Fruit fly (Drosophila melanogaster): ENCODE measurements around the gene slx1.

Gene slx1

DNA sequence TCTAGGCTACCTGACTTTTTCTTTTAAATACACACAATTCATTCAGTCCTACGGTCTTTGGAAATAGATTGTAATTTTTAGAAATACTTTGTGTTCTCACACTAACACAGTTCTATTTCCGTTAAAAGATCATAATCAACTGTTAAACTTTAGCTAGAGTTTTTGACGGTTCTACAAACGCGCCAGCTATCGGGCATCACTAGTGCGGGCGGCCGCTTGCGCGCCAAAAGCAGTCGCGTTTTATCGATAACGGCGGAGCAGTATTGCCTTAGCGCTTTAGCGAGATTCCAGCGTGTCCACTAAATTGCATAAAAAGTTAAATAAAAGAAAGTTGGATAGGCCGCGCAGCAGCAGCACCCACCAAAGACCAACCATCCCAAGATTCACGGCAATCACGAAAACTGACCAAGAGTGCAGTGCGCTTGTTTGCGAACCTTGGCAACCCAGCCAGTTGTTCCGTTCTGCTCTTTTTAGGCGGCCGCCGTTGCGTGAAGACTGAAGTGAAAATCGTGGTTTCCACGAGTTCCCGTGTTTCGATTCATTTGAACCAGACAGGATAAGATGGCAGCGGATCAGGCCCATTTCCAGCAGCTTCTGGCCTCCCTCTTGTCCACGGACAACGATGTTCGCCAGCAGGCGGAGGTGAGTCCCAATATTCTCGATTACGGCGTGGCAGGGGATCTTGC is 7.5 kb downstream of the slx1 start, which contains the start of gene Karybeta3 (continued):
- peak; percentile 46 for TF ChIP-seq CG8924 (tag; optimal IDR thresholded peaks at IDR 0.05)
- TF ChIP-seq Ets97D (GFP tag; optimal IDR thresholded peaks at IDR 0.05) = peak; percentile 96
- peak; percentile 65 for TF ChIP-seq seq (GFP tag; IDR thresholded peaks at IDR 0.05)
- peak; percentile 87 for TF ChIP-seq CG34422 (GFP tag; IDR thresholded peaks at IDR 0.05)
- TF ChIP-seq CG7839 (tag; optimal IDR thresholded peaks at IDR 0.05) = peak; percentile 68
- TF ChIP-seq Jarid2 (GFP tag; optimal IDR thresholded peaks at IDR 0.05) = no peak
- peak; percentile 76 for TF ChIP-seq CG12769 (tag; optimal IDR thresholded peaks at IDR 0.05)
- TF ChIP-seq Atf6 (GFP tag; IDR thresholded peaks at IDR 0.05) = peak; percentile 79
- TF ChIP-seq fd3F (GFP tag; optimal IDR thresholded peaks at IDR 0.05) = peak; percentile 18
- no peak for TF ChIP-seq ash1 (GFP tag; optimal IDR thresholded peaks at IDR 0.05)
- peak; percentile 65 for TF ChIP-seq CG4328 (GFP tag; optimal IDR thresholded peaks at IDR 0.05)
- peak; percentile 67 for TF ChIP-seq al (GFP tag; IDR thresholded peaks at IDR 0.05)
- 0 out of 2 replicates have a peak, but pooled peaks have one; percentile 27 for TF ChIP-seq crol (GFP tag; IDR thresholded peaks at IDR 0.05)
- 0 out of 3 replicates have a peak, but pooled peaks have one; percentile 50 for TF ChIP-seq CG7963 (GFP tag; IDR thresholded peaks at IDR 0.05; ENCODE audit: partially characterized antibody)
- TF ChIP-seq dati (GFP tag; IDR thresholded peaks at IDR 0.05) = 0 out of 2 replicates have a peak, but pooled peaks have one; percentile 60
- peak; percentile 63 for TF ChIP-seq ttk (GFP tag; IDR thresholded peaks at IDR 0.05)
- no peak for TF ChIP-seq cad (GFP tag; optimal IDR thresholded peaks at IDR 0.05)
- peak; percentile 14 for TF ChIP-seq CG2875 (GFP tag; optimal IDR thresholded peaks at IDR 0.05)
- TF ChIP-seq ranshi (GFP tag; IDR thresholded peaks at IDR 0.05) = peak; percentile 80; the same call in 1 of the 2 replicates
- TF ChIP-seq CG4730 (GFP tag; IDR thresholded peaks at IDR 0.05) = peak; percentile 57; the same call in 1 of the 2 replicates
- peak; percentile 74 for TF ChIP-seq CG8089 (GFP tag; optimal IDR thresholded peaks at IDR 0.05)
- TF ChIP-seq CG11247 (GFP tag; IDR thresholded peaks at IDR 0.05) = peak; percentile 61; the same call in 1 of the 2 replicates
- peak; percentile 53; the same call in 1 of the 2 replicates for TF ChIP-seq CG1024 (GFP tag; IDR thresholded peaks at IDR 0.05)
- peak; percentile 76 for TF ChIP-seq CG10543 (GFP tag; optimal IDR thresholded peaks at IDR 0.05)
- peak; percentile 50 for TF ChIP-seq sd (tag; optimal IDR thresholded peaks at IDR 0.05)
- peak; percentile 76 for TF ChIP-seq CG13296 (GFP tag; optimal IDR thresholded peaks at IDR 0.05)
- TF ChIP-seq CG2129 (GFP tag; IDR thresholded peaks at IDR 0.05; ENCODE audit: partially characterized antibody) = no peak
- peak; percentile 71; the same call in 1 of the 3 replicates for TF ChIP-seq gce (GFP tag; IDR thresholded peaks at IDR 0.05)
- TF ChIP-seq corto (GFP tag; optimal IDR thresholded peaks at IDR 0.05) = no peak
- TF ChIP-seq CG1529 (GFP tag; optimal IDR thresholded peaks at IDR 0.05) = no peak
- peak; percentile 84 for TF ChIP-seq CG1603 (tag; optimal IDR thresholded peaks at IDR 0.05)
- no peak for TF ChIP-seq ham (GFP tag; IDR thresholded peaks at IDR 0.05)
- peak; percentile 46 for TF ChIP-seq CG7987 (GFP tag; optimal IDR thresholded peaks at IDR 0.05)
- peak; percentile 81 for TF ChIP-seq CG34376 (GFP tag; optimal IDR thresholded peaks at IDR 0.05)
- peak; percentile 72 for TF ChIP-seq tx (GFP tag; optimal IDR thresholded peaks at IDR 0.05)
- TF ChIP-seq HLH54F (GFP tag; optimal IDR thresholded peaks at IDR 0.05) = peak; percentile 83
- TF ChIP-seq CG11723 (GFP tag; optimal IDR thresholded peaks at IDR 0.05) = peak; percentile 80
- TF ChIP-seq dm (GFP tag; optimal IDR thresholded peaks at IDR 0.05) = peak; percentile 84
- TF ChIP-seq pzg (GFP tag; optimal IDR thresholded peaks at IDR 0.05) = peak; percentile 83
- TF ChIP-seq CG15479 (GFP tag; optimal IDR thresholded peaks at IDR 0.05) = no peak
- peak; percentile 87 for TF ChIP-seq gro (GFP tag; optimal IDR thresholded peaks at IDR 0.05)
- TF ChIP-seq CG16779 (GFP tag; IDR thresholded peaks at IDR 0.05) = peak; percentile 85
- peak; percentile 39 for TF ChIP-seq unc-4 (GFP tag; IDR thresholded peaks at IDR 0.05; ENCODE audit: partially characterized antibody)
- peak; percentile 38 for TF ChIP-seq NC2α (GFP tag; optimal IDR thresholded peaks at IDR 0.05)
- TF ChIP-seq CG31388 (GFP tag; optimal IDR thresholded peaks at IDR 0.05) = no peak
- TF ChIP-seq H15 (GFP tag; IDR thresholded peaks at IDR 0.05) = peak; percentile 56; the same call in 1 of the 3 replicates
- peak; percentile 54 for TF ChIP-seq CG4854 (GFP tag; optimal IDR thresholded peaks at IDR 0.05)
- TF ChIP-seq CG10321 (GFP tag; IDR thresholded peaks at IDR 0.05) = no peak
- peak; percentile 71 for TF ChIP-seq CG3163 (GFP tag; optimal IDR thresholded peaks at IDR 0.05)
